Worm (Caenorhabditis elegans) whole organism, L4 larva: ENCODE measurements around the gene Y116A8C.3.

Experiments used
- T26A8.4 ChIP-seq: fragments of 200-800 bp; sonication (Bioruptor generic); IDR thresholded peaks from 2 replicates; pipeline ENCODE4 v1.3.6; 2022; ENCODE audit warnings: missing genetic modification characterization, missing compliant biosample characterization
- ZK546.5 ChIP-seq, 2 experiments: sonication (generic microtip); optimal IDR thresholded peaks; 2 replicates each; lab custom pipeline; 2017; ENCODE audit warnings: missing biosample characterization in 2 of 2, missing genetic modification characterization in 2 of 2
- aha-1 ChIP-seq: fragments of 150-350 bp; peaks from one replicate; lab custom pipeline; 2014; ENCODE audit warnings: missing biosample characterization, missing genetic modification characterization
- aly-2 ChIP-seq: sonication (generic microtip); optimal IDR thresholded peaks from 2 replicates; lab custom pipeline; 2018; ENCODE audit warnings: missing biosample characterization, missing genetic modification characterization
- attf-4 ChIP-seq: sonication (generic microtip); optimal IDR thresholded peaks from 3 replicates; lab custom pipeline; 2017; ENCODE audit warnings: missing biosample characterization, missing genetic modification characterization
- ceh-62 ChIP-seq: sonication (generic microtip); optimal IDR thresholded peaks from 2 replicates; lab custom pipeline; 2017; ENCODE audit warnings: missing biosample characterization, missing genetic modification characterization
- ceh-82 ChIP-seq: sonication (generic microtip); optimal IDR thresholded peaks from 2 replicates; lab custom pipeline; 2017; ENCODE audit warnings: missing biosample characterization, missing genetic modification characterization
- ctbp-1 ChIP-seq: fragments of 200-800 bp; sonication (Bioruptor generic); IDR thresholded peaks from 2 replicates; pipeline ENCODE4 v1.3.6; 2022; ENCODE audit warnings: missing genetic modification reagents, missing genetic modification characterization, missing compliant biosample characterization
- daf-12 ChIP-seq: fragments of 150-350 bp; optimal IDR thresholded peaks from 2 replicates; lab custom pipeline; 2014; ENCODE audit warnings: missing biosample characterization, missing genetic modification reagents, missing genetic modification characterization
- daf-16 ChIP-seq, 3 experiments: sonication (generic microtip); optimal IDR thresholded peaks; 2 replicates each; lab custom pipeline; 2016 to 2017; ENCODE audit warnings: missing genetic modification characterization in 3 of 3, missing genetic modification reagents in 3 of 3, mild to moderate bottlenecking in 2 of 3, missing compliant biosample characterization in 2 of 3, missing biosample characterization in 1 of 3, moderate library complexity in 1 of 3
- dmd-6 ChIP-seq: fragments of 200-800 bp; sonication (Bioruptor generic); IDR thresholded peaks from 2 replicates; pipeline ENCODE4 v1.3.6; 2022; ENCODE audit warnings: missing genetic modification reagents, missing genetic modification characterization, missing compliant biosample characterization
- dve-1 ChIP-seq: sonication (generic microtip); optimal IDR thresholded peaks from 2 replicates; lab custom pipeline; 2017; ENCODE audit warnings: antibody characterized with exemption, mild to moderate bottlenecking, missing genetic modification characterization, missing compliant biosample characterization; ENCODE audit not compliant: insufficient read depth
- egl-43 ChIP-seq: fragments of 200-800 bp; sonication (Bioruptor generic); IDR thresholded peaks from 2 replicates; pipeline ENCODE4 v1.3.6; 2022; ENCODE audit warnings: missing genetic modification reagents, missing genetic modification characterization, missing compliant biosample characterization
- hlh-11 ChIP-seq: fragments of 200-800 bp; sonication (Bioruptor generic); optimal IDR thresholded peaks from 2 replicates; lab custom pipeline; 2018; ENCODE audit warnings: mild to moderate bottlenecking, missing genetic modification characterization, missing compliant biosample characterization
- hlh-30 ChIP-seq: sonication (generic microtip); optimal IDR thresholded peaks from 2 replicates; lab custom pipeline; 2017; ENCODE audit warnings: antibody characterized with exemption, mild to moderate bottlenecking, missing genetic modification characterization, missing compliant biosample characterization; ENCODE audit not compliant: insufficient read depth
- lir-3 ChIP-seq: sonication (generic microtip); optimal IDR thresholded peaks from 2 replicates; lab custom pipeline; 2016; ENCODE audit warnings: mild to moderate bottlenecking, missing genetic modification characterization, missing compliant biosample characterization
- mdl-1 ChIP-seq, 2 experiments: fragments of 150-350 bp in 1 of 2; sonication (generic microtip) in 1 of 2; optimal IDR thresholded peaks; 2 replicates each; lab custom pipeline; 2014 to 2017; ENCODE audit warnings: missing biosample characterization in 2 of 2, missing genetic modification characterization in 2 of 2
- mxl-2 ChIP-seq: fragments of 200-800 bp; sonication (Bioruptor generic); conservative IDR thresholded peaks from 2 replicates; pipeline ENCODE4 v1.3.6; 2022; ENCODE audit warnings: missing genetic modification reagents, missing genetic modification characterization, missing compliant biosample characterization
- mxl-3 ChIP-seq: fragments of 200-800 bp; sonication (Bioruptor generic); optimal IDR thresholded peaks from 2 replicates; lab custom pipeline; 2018; ENCODE audit warnings: mild to moderate bottlenecking, missing genetic modification characterization, missing compliant biosample characterization
- nhr-10 ChIP-seq: fragments of 150-350 bp; optimal IDR thresholded peaks from 2 replicates; lab custom pipeline; 2014; ENCODE audit warnings: missing biosample characterization, missing genetic modification characterization
- nhr-102 ChIP-seq: sonication (generic microtip); optimal IDR thresholded peaks from 2 replicates; lab custom pipeline; 2016; ENCODE audit warnings: mild to moderate bottlenecking, missing genetic modification characterization, moderate library complexity, missing compliant biosample characterization
- nhr-41 ChIP-seq: fragments of 200-800 bp; sonication (Bioruptor generic); IDR thresholded peaks from 2 replicates; pipeline ENCODE4 v1.3.6; 2022; ENCODE audit warnings: missing genetic modification reagents, missing genetic modification characterization, missing compliant biosample characterization
- nhr-48 ChIP-seq: sonication (generic microtip); optimal IDR thresholded peaks from 2 replicates; lab custom pipeline; 2016; ENCODE audit warnings: mild to moderate bottlenecking, missing genetic modification characterization, missing compliant biosample characterization
- nhr-76 ChIP-seq: fragments of 150-350 bp; optimal IDR thresholded peaks from 2 replicates; lab custom pipeline; 2014; ENCODE audit warnings: missing biosample characterization, missing genetic modification characterization
- php-3 ChIP-seq: fragments of 200-800 bp; sonication (Bioruptor generic); IDR thresholded peaks from 2 replicates; pipeline ENCODE4 v1.3.6; 2022; ENCODE audit warnings: missing genetic modification reagents, missing genetic modification characterization, missing compliant biosample characterization
- rbr-2 ChIP-seq: sonication (generic microtip); optimal IDR thresholded peaks from 2 replicates; lab custom pipeline; 2016; ENCODE audit warnings: missing genotype, missing genetic modification characterization, missing compliant biosample characterization
- saeg-2 ChIP-seq: fragments of 200-800 bp; sonication (Bioruptor generic); IDR thresholded peaks from 2 replicates; pipeline ENCODE4 v1.3.6; 2022; ENCODE audit warnings: missing genetic modification reagents, missing genetic modification characterization, missing compliant biosample characterization
- sdz-12 ChIP-seq: fragments of 200-800 bp; sonication (Bioruptor generic); optimal IDR thresholded peaks from 2 replicates; lab custom pipeline; 2018; ENCODE audit warnings: mild to moderate bottlenecking, missing genetic modification characterization, missing compliant biosample characterization
- set-16 ChIP-seq: fragments of 200-800 bp; sonication (Bioruptor generic); IDR thresholded peaks from 2 replicates; pipeline ENCODE4 v1.3.6; 2022; ENCODE audit warnings: missing genetic modification reagents, missing genetic modification characterization, missing compliant biosample characterization
- skn-1 ChIP-seq: fragments of 150-350 bp; optimal IDR thresholded peaks from 2 replicates; lab custom pipeline; 2014; ENCODE audit warnings: missing biosample characterization, missing genetic modification characterization
- snpc-1.2 ChIP-seq: fragments of 200-800 bp; sonication (Bioruptor generic); IDR thresholded peaks from 2 replicates; pipeline ENCODE4 v1.3.6; 2022; ENCODE audit warnings: missing genetic modification reagents, missing genetic modification characterization, missing compliant biosample characterization
- unc-130 ChIP-seq: sonication (generic microtip); optimal IDR thresholded peaks from 2 replicates; lab custom pipeline; 2016; ENCODE audit warnings: missing genetic modification reagents, missing genetic modification characterization, missing compliant biosample characterization
- zag-1 ChIP-seq: fragments of 150-350 bp; optimal IDR thresholded peaks from 2 replicates; lab custom pipeline; 2014; ENCODE audit warnings: missing biosample characterization, missing genetic modification characterization
- zfp-3 ChIP-seq: fragments of 200-800 bp; sonication (Bioruptor generic); conservative IDR thresholded peaks from 2 replicates; pipeline ENCODE4 v1.3.6; 2022; ENCODE audit warnings: missing genetic modification reagents, missing genetic modification characterization, missing compliant biosample characterization
- zip-11 ChIP-seq: fragments of 200-800 bp; sonication (Bioruptor generic); IDR thresholded peaks from 2 replicates; pipeline ENCODE4 v1.3.6; 2022; ENCODE audit warnings: missing genetic modification characterization, missing compliant biosample characterization
- ztf-11 ChIP-seq: fragments of 150-350 bp; optimal IDR thresholded peaks from 2 replicates; lab custom pipeline; 2014; ENCODE audit warnings: missing biosample characterization, missing genetic modification characterization
- ztf-7 ChIP-seq: fragments of 150-350 bp; optimal IDR thresholded peaks from 2 replicates; lab custom pipeline; 2014; ENCODE audit warnings: missing biosample characterization, missing genetic modification characterization

The Y116A8C.3 gene

DNA sequence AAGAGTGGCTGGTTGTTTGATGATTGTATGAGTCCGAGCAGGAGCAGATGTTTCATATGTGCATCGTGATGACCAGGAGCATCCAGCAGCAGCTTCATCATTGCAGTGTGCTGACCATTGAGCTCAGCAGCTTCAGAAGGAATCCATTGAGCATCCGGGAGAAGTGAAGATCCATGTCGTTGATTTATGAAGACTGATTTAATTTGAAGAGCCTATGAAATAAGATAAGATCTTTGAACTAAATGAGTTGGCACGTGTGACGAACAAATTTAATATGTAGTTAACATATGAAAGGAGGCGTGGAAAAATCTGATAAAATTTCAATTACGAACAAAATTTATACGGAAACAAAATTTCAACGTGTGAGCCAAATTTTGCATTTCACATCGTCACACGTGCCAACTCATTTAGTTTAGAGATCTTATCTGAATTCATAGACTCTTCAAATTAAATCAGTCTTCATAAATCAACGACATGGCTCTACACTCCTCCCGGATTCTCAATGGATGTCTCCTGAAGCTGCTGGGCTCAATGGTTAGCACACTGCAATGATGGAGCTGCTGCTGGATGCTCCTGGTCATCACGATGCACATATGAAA lies 2.1 kb downstream of the Y116A8C.3 start, which contains the start of the genes Y116A8C.469 and Y116A8C.468:
Gene Y116A8C.469, minus strand, starts transcription at position 101 of the 599 bp plus-strand sequence.
Gene Y116A8C.468, plus strand, starts transcription at position 549 of the 599 bp plus-strand sequence.
- TF ChIP-seq ceh-82 (tag; lab: Kevin White, UChicago) (no peak), aly-2 (no peak), mxl-2 (GFP tag; lab: Robert Waterston, UW) (no peak), ztf-11 (tag; lab: Kevin White, UChicago) (no peak), lir-3 (tag; lab: Kevin White, UChicago) (no peak), zfp-3 (GFP tag; lab: Robert Waterston, UW) (no peak), php-3 (no peak), rbr-2 (no peak), mxl-3 (GFP tag; lab: Kevin White, UChicago) (no peak), sdz-12 (no peak), zip-11 (GFP tag; lab: Robert Waterston, UW) (no peak), nhr-10 (tag; lab: Kevin White, UChicago) (no peak), attf-4 (tag; lab: Kevin White, UChicago) (no peak)

- TF ChIP-seq ceh-62 (tag; lab: Kevin White, UChicago) = no peak
- no peak for TF ChIP-seq zip-11 (GFP tag; lab: Robert Waterston, UW)
Observed at ce11 chrIV:16919212-16919775, 3.4 kb downstream of the Y116A8C.3 start, which contains the start of the genes Y116A8C.470 and Y116A8C.463. Gene Y116A8C.470 (minus strand): TSS chrIV:16919312. Gene Y116A8C.463 (plus strand): TSS chrIV:16919725.

- TF ChIP-seq rbr-2 (no peak), T26A8.4 (GFP tag; lab: Robert Waterston, UW) (no peak), nhr-41 (GFP tag; lab: Robert Waterston, UW) (no peak), saeg-2 (no peak)
Observed at ce11 chrIV:16920041-16920440, 4.2 kb downstream of the Y116A8C.3 start, which contains the start of gene nep-23. Gene nep-23 (plus strand): TSS chrIV:16920341.

ce11 chrIV:16921999-16922398 lies 6.1 kb downstream of the Y116A8C.3 start:
- TF ChIP-seq ztf-7 (tag; lab: Kevin White, UChicago) = no peak
- no peak for TF ChIP-seq daf-12 (tag; lab: Kevin White, UChicago)
- no peak for TF ChIP-seq zag-1 (tag; lab: Kevin White, UChicago)
- no peak for TF ChIP-seq unc-130
- peak; percentile 59; the same call in 1 of the 2 replicates for TF ChIP-seq set-16 (GFP tag; lab: Robert Waterston, UW)
- TF ChIP-seq dve-1 (tag; lab: Kevin White, UChicago) = no peak
- peak; percentile 34 for TF ChIP-seq aha-1 (tag; lab: Kevin White, UChicago)
- TF ChIP-seq snpc-1.2 (GFP tag; lab: Robert Waterston, UW) = 0 out of 2 replicates have a peak, but pooled peaks have one; percentile 35
- TF ChIP-seq egl-43 (GFP tag; lab: Robert Waterston, UW) = 0 out of 2 replicates have a peak, but pooled peaks have one; percentile 24

DNA sequence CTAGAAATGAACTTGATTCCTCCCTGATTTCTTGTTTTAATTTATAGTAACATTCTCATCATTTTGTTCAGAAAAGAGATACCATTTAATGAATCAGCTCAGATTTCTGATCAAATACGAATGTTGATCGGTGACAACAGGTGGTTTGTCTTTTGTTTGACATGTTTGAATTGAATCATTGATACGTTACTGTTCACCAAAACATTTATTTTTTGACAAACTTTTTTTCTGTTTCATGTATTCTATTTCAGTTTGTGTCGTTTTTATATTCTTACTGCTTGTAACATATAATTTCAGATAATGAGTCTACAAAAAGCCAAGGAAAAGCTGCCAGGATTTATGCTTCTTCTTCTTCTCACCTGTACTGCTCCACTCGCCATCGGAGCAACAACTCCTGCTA lies 8.2 kb downstream of the Y116A8C.3 start, which contains the start of gene nep-24:
Gene nep-24, plus strand, starts transcription at position 301 of the 400 bp plus-strand sequence.
- TF ChIP-seq nhr-48 (tag; lab: Kevin White, UChicago) = no peak
- no peak for TF ChIP-seq sdz-12
- no peak for TF ChIP-seq ZK546.5 (tag; optimal IDR thresholded peaks at IDR 0.05; lab: Kevin White, UChicago)
- TF ChIP-seq hlh-30 (tag; lab: Kevin White, UChicago) = no peak
- no peak for TF ChIP-seq hlh-11
- TF ChIP-seq daf-16 (GFP tag; optimal IDR thresholded peaks at IDR 0.05; lab: Kevin White, UChicago) = no peak
- TF ChIP-seq daf-16 (tag; optimal IDR thresholded peaks at IDR 0.05; lab: Kevin White, UChicago) = no peak
- no peak for TF ChIP-seq skn-1 (tag; lab: Kevin White, UChicago)
- TF ChIP-seq saeg-2 = no peak
- TF ChIP-seq mdl-1 (tag; optimal IDR thresholded peaks at IDR 0.05; lab: Kevin White, UChicago) = no peak
- no peak for TF ChIP-seq nhr-76 (tag; lab: Kevin White, UChicago)
- TF ChIP-seq php-3 = no peak
- no peak for TF ChIP-seq ctbp-1 (GFP tag; lab: Robert Waterston, UW)
- no peak for TF ChIP-seq dmd-6 (GFP tag; lab: Robert Waterston, UW)
- TF ChIP-seq nhr-102 (tag; lab: Kevin White, UChicago) = no peak
